Fruit fly (Drosophila melanogaster) S2 (cell line): ENCODE data around the gene CG14441.

ENCODE experiments used
- CG8478 ChIP-seq: fragments of >200 bp; optimal IDR thresholded peaks from 2 replicates; lab custom pipeline; 2018
- CTCF ChIP-seq, 2 experiments: fragments of >200 bp; optimal IDR thresholded peaks; 2 replicates each; lab custom pipeline; 2018

dm6 chrX:6679502-6679810 lies 19.9 kb upstream of the CG14441 start:
- TF ChIP-seq CG8478 (no peak), CTCF (optimal IDR thresholded peaks at IDR 0.05; lab: Kevin White, UChicago) (no peak)
